Fruit fly (Drosophila melanogaster): ENCODE results near the gene CG1116.

Gene CG1116

DNA sequence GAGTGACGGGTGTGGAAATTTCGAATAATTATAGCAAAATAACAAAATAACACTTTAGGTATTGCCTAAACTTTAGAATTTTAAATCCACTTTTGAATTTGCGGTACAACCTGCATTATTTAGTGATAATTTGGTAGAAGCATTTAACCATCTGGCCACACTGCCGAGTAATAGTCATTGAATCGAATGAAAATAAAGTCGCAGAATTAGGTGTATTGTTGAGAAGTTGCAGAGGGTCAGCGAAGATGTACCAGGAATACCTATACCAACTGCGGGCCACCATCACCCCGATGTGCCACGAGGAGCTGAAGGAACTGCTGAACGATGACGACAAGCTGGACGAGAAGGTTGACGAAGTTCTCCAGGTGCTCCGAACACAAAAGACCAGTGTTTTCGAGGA lies 6.6 kb downstream of the CG1116 start, which contains the start of gene Vps37B (continued):
- TF ChIP-seq CTCF (GFP tag; optimal IDR thresholded peaks at IDR 0.05) (peak; percentile 43), Adf1 (GFP tag; IDR thresholded peaks at IDR 0.05) (no peak), bab2 (GFP tag; optimal IDR thresholded peaks at IDR 0.05) (no peak), Gug (GFP tag; IDR thresholded peaks at IDR 0.05) (no peak), shn (GFP tag; optimal IDR thresholded peaks at IDR 0.05) (no peak), YL-1 (GFP tag; optimal IDR thresholded peaks at IDR 0.05) (no peak), pzg (GFP tag; optimal IDR thresholded peaks at IDR 0.05) (peak; percentile 68), nerfin-1 (tag; optimal IDR thresholded peaks at IDR 0.05) (no peak), Doc3 (GFP tag; IDR thresholded peaks at IDR 0.05; ENCODE audit: partially characterized antibody) (no peak), exex (tag; optimal IDR thresholded peaks at IDR 0.05) (no peak), tio (GFP tag; optimal IDR thresholded peaks at IDR 0.05) (no peak), CG4424 (GFP tag; optimal IDR thresholded peaks at IDR 0.05) (no peak), chn (GFP tag; optimal IDR thresholded peaks at IDR 0.05) (no peak), CG18619 (GFP tag; optimal IDR thresholded peaks at IDR 0.05) (no peak), CG16815 (GFP tag; optimal IDR thresholded peaks at IDR 0.05) (no peak), lab (GFP tag; optimal IDR thresholded peaks at IDR 0.05) (no peak), E2f2 (GFP tag; IDR thresholded peaks at IDR 0.05) (peak; percentile 93), CG13296 (GFP tag; optimal IDR thresholded peaks at IDR 0.05) (no peak), CG12391 (tag; optimal IDR thresholded peaks at IDR 0.05) (no peak), MTF-1 (GFP tag; optimal IDR thresholded peaks at IDR 0.05; ENCODE audit: borderline replicate concordance) (no peak), Awh (GFP tag; IDR thresholded peaks at IDR 0.05) (no peak), cg (GFP tag; optimal IDR thresholded peaks at IDR 0.05) (no peak), CG10366 (GFP tag; IDR thresholded peaks at IDR 0.05) (no peak), CG14441 (GFP tag; IDR thresholded peaks at IDR 0.05) (no peak), CG14860 (GFP tag; IDR thresholded peaks at IDR 0.05; ENCODE audit: partially characterized antibody) (no peak), CG9215 (GFP tag; IDR thresholded peaks at IDR 0.05) (no peak), rib (GFP tag; IDR thresholded peaks at IDR 0.05) (no peak), gro (GFP tag; optimal IDR thresholded peaks at IDR 0.05) (no peak), CG2120 (GFP tag; optimal IDR thresholded peaks at IDR 0.05) (no peak), sr (GFP tag; IDR thresholded peaks at IDR 0.05) (no peak), CG1603 (tag; optimal IDR thresholded peaks at IDR 0.05) (peak; percentile 49), NC2α (GFP tag; optimal IDR thresholded peaks at IDR 0.05) (no peak), HmgZ (tag; optimal IDR thresholded peaks at IDR 0.05) (peak; percentile 11), vnd (GFP tag; IDR thresholded peaks at IDR 0.05; ENCODE audit: partially characterized antibody) (no peak), lola (GFP tag; optimal IDR thresholded peaks at IDR 0.05) (no peak), CG14710 (tag; optimal IDR thresholded peaks at IDR 0.05) (peak; percentile 23), CG6175 (GFP tag; IDR thresholded peaks at IDR 0.05) (no peak), CG18476 (GFP tag; optimal IDR thresholded peaks at IDR 0.05) (no peak), kay (GFP tag; optimal IDR thresholded peaks at IDR 0.05) (peak; percentile 27), CG2875 (GFP tag; optimal IDR thresholded peaks at IDR 0.05) (no peak), CG4730 (GFP tag; IDR thresholded peaks at IDR 0.05) (no peak), CG32767 (GFP tag; IDR thresholded peaks at IDR 0.05) (no peak), CG6683 (GFP tag; optimal IDR thresholded peaks at IDR 0.05) (no peak), bigmax (GFP tag; optimal IDR thresholded peaks at IDR 0.05) (no peak), trh (GFP tag; optimal IDR thresholded peaks at IDR 0.05) (no peak), Elba2 (GFP tag; optimal IDR thresholded peaks at IDR 0.05) (no peak), trem (tag; optimal IDR thresholded peaks at IDR 0.05) (peak; percentile 21), Xrp1 (GFP tag; IDR thresholded peaks at IDR 0.05) (no peak), odd (GFP tag; optimal IDR thresholded peaks at IDR 0.05) (no peak), bsh (GFP tag; optimal IDR thresholded peaks at IDR 0.05) (no peak), Doc2 (GFP tag; IDR thresholded peaks at IDR 0.05) (no peak), MBD-R2 (GFP tag; IDR thresholded peaks at IDR 0.05) (peak; percentile 51; the same call in 1 of the 2 replicates)
